Worm (Caenorhabditis elegans): ENCODE results near the gene otub-3.

The otub-3 gene

ce11 chrIV:8752492-8752891 is 24.5 kb downstream of the otub-3 start:
- no peak for TF ChIP-seq fos-1 (tag; optimal IDR thresholded peaks at IDR 0.05)
- TF ChIP-seq nhr-20 (tag; optimal IDR thresholded peaks at IDR 0.05): no peak
- TF ChIP-seq jun-1 (tag; optimal IDR thresholded peaks at IDR 0.05): no peak
- TF ChIP-seq efl-3 (GFP tag; optimal IDR thresholded peaks at IDR 0.05): no peak
- TF ChIP-seq ceh-88 (GFP tag; IDR thresholded peaks at IDR 0.05): no peak
- no peak for TF ChIP-seq ceh-90 (tag; optimal IDR thresholded peaks at IDR 0.05)
- TF ChIP-seq skn-1 (tag; optimal IDR thresholded peaks at IDR 0.05): no peak
- no peak for TF ChIP-seq mab-9 (GFP tag; IDR thresholded peaks at IDR 0.05)
- no peak for TF ChIP-seq F16B12.6 (tag; optimal IDR thresholded peaks at IDR 0.05)
- no peak for TF ChIP-seq lin-15B (tag; optimal IDR thresholded peaks at IDR 0.05)
- TF ChIP-seq nhr-90 (tag; optimal IDR thresholded peaks at IDR 0.05; ENCODE audit: poor library complexity): no peak
- TF ChIP-seq C16A3.4 (tag; optimal IDR thresholded peaks at IDR 0.05): no peak
- TF ChIP-seq hlh-4 (tag; optimal IDR thresholded peaks at IDR 0.05): no peak
- no peak for TF ChIP-seq vab-15 (tag; optimal IDR thresholded peaks at IDR 0.05)
- no peak for TF ChIP-seq nhr-77 (tag; optimal IDR thresholded peaks at IDR 0.05)

ce11 chrIV:8754146-8754545 is 26.2 kb downstream of the otub-3 start:
- TF ChIP-seq nhr-20 (tag; optimal IDR thresholded peaks at IDR 0.05) (no peak), C16A3.4 (tag; optimal IDR thresholded peaks at IDR 0.05) (no peak), snu-23 (GFP tag; optimal IDR thresholded peaks at IDR 0.05) (no peak), hlh-4 (tag; optimal IDR thresholded peaks at IDR 0.05) (no peak), grh-1 (GFP tag; IDR thresholded peaks at IDR 0.05) (no peak), tlp-1 (tag; optimal IDR thresholded peaks at IDR 0.05) (no peak), efl-3 (GFP tag; optimal IDR thresholded peaks at IDR 0.05) (no peak), hlh-17 (GFP tag; optimal IDR thresholded peaks at IDR 0.05; ENCODE audit: borderline replicate concordance) (no peak), nhr-77 (tag; optimal IDR thresholded peaks at IDR 0.05) (no peak), unc-62 (GFP tag; optimal IDR thresholded peaks at IDR 0.05) (no peak), aly-2 (tag; optimal IDR thresholded peaks at IDR 0.05) (no peak), lin-13 (GFP tag; optimal IDR thresholded peaks at IDR 0.05) (no peak), dpl-1 (GFP tag; optimal IDR thresholded peaks at IDR 0.05) (no peak), ceh-90 (tag; optimal IDR thresholded peaks at IDR 0.05) (no peak), nhr-76 (tag; optimal IDR thresholded peaks at IDR 0.05) (no peak), irx-1 (tag; optimal IDR thresholded peaks at IDR 0.05) (no peak), mef-2 (tag; optimal IDR thresholded peaks at IDR 0.05) (no peak)

ce11 chrIV:8754727-8755126 is 26.8 kb downstream of the otub-3 start, which contains the start of gene elli-1:
elli-1 (minus strand) TSS chrIV:8754827.
- TF ChIP-seq nhr-76 (tag; optimal IDR thresholded peaks at IDR 0.05): no peak
- TF ChIP-seq efl-1 (optimal IDR thresholded peaks at IDR 0.05): no peak
- peak in 1 of 2 experiments; percentile 28 for TF ChIP-seq efl-1 (GFP tag; optimal IDR thresholded peaks at IDR 0.05 in 1 of 2)
- TF ChIP-seq ceh-63 (GFP tag; optimal IDR thresholded peaks at IDR 0.05): no peak

ce11 chrIV:8757729-8758128 is 29.8 kb downstream of the otub-3 start:
- TF ChIP-seq nhr-77 (tag; optimal IDR thresholded peaks at IDR 0.05) (no peak), efl-1 (optimal IDR thresholded peaks at IDR 0.05) (peak in 1 of 2 experiments; percentile 12), efl-1 (GFP tag; optimal IDR thresholded peaks at IDR 0.05 in 1 of 2) (no peak), mab-9 (GFP tag; IDR thresholded peaks at IDR 0.05) (no peak), vab-15 (tag; optimal IDR thresholded peaks at IDR 0.05) (no peak), nhr-71 (tag; optimal IDR thresholded peaks at IDR 0.05) (peak; percentile 51), unc-98 (GFP tag; IDR thresholded peaks at IDR 0.05) (no peak), elt-3 (tag; optimal IDR thresholded peaks at IDR 0.05) (no peak), fkh-10 (GFP tag; optimal IDR thresholded peaks at IDR 0.05) (no peak), ztf-11 (tag; optimal IDR thresholded peaks at IDR 0.05) (no peak), pqm-1 (tag; optimal IDR thresholded peaks at IDR 0.05) (peak; percentile 82), nhr-28 (tag; optimal IDR thresholded peaks at IDR 0.05) (no peak), ceh-88 (GFP tag; IDR thresholded peaks at IDR 0.05) (no peak), nhr-76 (tag; optimal IDR thresholded peaks at IDR 0.05) (no peak), dpl-1 (GFP tag; optimal IDR thresholded peaks at IDR 0.05) (no peak), ets-5 (GFP tag; IDR thresholded peaks at IDR 0.05) (no peak), fkh-4 (tag; optimal IDR thresholded peaks at IDR 0.05; ENCODE audit: borderline replicate concordance) (no peak), grh-1 (GFP tag; IDR thresholded peaks at IDR 0.05) (no peak), tbx-2 (tag; optimal IDR thresholded peaks at IDR 0.05) (no peak), irx-1 (tag; optimal IDR thresholded peaks at IDR 0.05) (no peak), lsy-2 (tag; optimal IDR thresholded peaks at IDR 0.05) (peak in 1 of 2 experiments; percentile 38), snpc-4 (tag; optimal IDR thresholded peaks at IDR 0.05) (no peak), efl-3 (GFP tag; optimal IDR thresholded peaks at IDR 0.05) (no peak), alr-1 (tag; optimal IDR thresholded peaks at IDR 0.05; ENCODE audit: borderline replicate concordance) (no peak), ceh-63 (GFP tag; optimal IDR thresholded peaks at IDR 0.05) (no peak), ces-1 (GFP tag; optimal IDR thresholded peaks at IDR 0.05) (no peak), nhr-11 (tag; optimal IDR thresholded peaks at IDR 0.05) (no peak), blmp-1 (tag; optimal IDR thresholded peaks at IDR 0.05) (no peak), lin-35 (GFP tag; optimal IDR thresholded peaks at IDR 0.05) (peak in 1 of 2 experiments; percentile 22), nhr-84 (tag; optimal IDR thresholded peaks at IDR 0.05) (no peak)

Measured in whole organism, L1 larva.